Fruit fly (Drosophila melanogaster) whole organism, embryonic: ENCODE results near the gene Zip89B.

Experiments
- Ada2b ChIP-seq: fragments of 200-800 bp; sonication (Bioruptor generic); IDR thresholded peaks from 2 replicates; pipeline ENCODE4 v1.3.6; 2022; ENCODE audit warnings: missing biosample characterization, missing genetic modification characterization
- B-H2 ChIP-seq: fragments of 200-800 bp; sonication (Bioruptor generic); optimal IDR thresholded peaks from 2 replicates; lab custom pipeline; 2018; ENCODE audit warnings: missing biosample characterization, mild to moderate bottlenecking, missing genetic modification characterization
- CG11504 ChIP-seq: fragments of 200-800 bp; sonication (Bioruptor generic); optimal IDR thresholded peaks from 3 replicates; lab custom pipeline; 2019; ENCODE audit warnings: missing biosample characterization, mild to moderate bottlenecking, missing genetic modification characterization, moderate library complexity
- CG12155 ChIP-seq: fragments of 200-800 bp; sonication (Bioruptor generic); optimal IDR thresholded peaks from 3 replicates; lab custom pipeline; 2016; ENCODE audit warnings: missing biosample characterization, missing genetic modification characterization
- CG12391 ChIP-seq: fragments of 200-800 bp; sonication (Bioruptor generic); optimal IDR thresholded peaks from 3 replicates; lab custom pipeline; 2018; ENCODE audit warnings: missing biosample characterization, mild to moderate bottlenecking, missing genetic modification characterization, moderate library complexity
- CG12942 ChIP-seq: fragments of 200-800 bp; sonication (Bioruptor generic); optimal IDR thresholded peaks from 3 replicates; lab custom pipeline; 2016; ENCODE audit warnings: missing biosample characterization, missing genetic modification characterization
- CG13296 ChIP-seq: fragments of 200-800 bp; sonication (Bioruptor generic); optimal IDR thresholded peaks from 3 replicates; lab custom pipeline; 2018; ENCODE audit warnings: missing biosample characterization, mild to moderate bottlenecking, missing genetic modification characterization
- CG16813 ChIP-seq: fragments of 200-800 bp; sonication (Bioruptor generic); IDR thresholded peaks from 3 replicates; pipeline ENCODE4 v1.3.6; 2022; ENCODE audit warnings: missing biosample characterization, missing genetic modification characterization; ENCODE audit not compliant: partially characterized antibody
- CG16815 ChIP-seq: fragments of 200-800 bp; sonication (Bioruptor generic); optimal IDR thresholded peaks from 3 replicates; lab custom pipeline; 2017; ENCODE audit warnings: missing biosample characterization, mild to moderate bottlenecking, missing genetic modification characterization
- CG17361 ChIP-seq: fragments of 200-800 bp; sonication (Bioruptor generic); IDR thresholded peaks from 3 replicates; pipeline ENCODE4 v1.3.6; 2022; ENCODE audit warnings: missing biosample characterization, missing genetic modification characterization
- CG2120 ChIP-seq: fragments of 200-800 bp; sonication (Bioruptor generic); optimal IDR thresholded peaks from 3 replicates; lab custom pipeline; 2016; ENCODE audit warnings: missing biosample characterization, missing genetic modification characterization
- CG2875 ChIP-seq: fragments of 200-800 bp; sonication (Bioruptor generic); optimal IDR thresholded peaks from 2 replicates; lab custom pipeline; 2017; ENCODE audit warnings: missing biosample characterization, mild to moderate bottlenecking, missing genetic modification characterization, missing genetic modification reagents
- CG3407 ChIP-seq: fragments of 200-800 bp; sonication (Bioruptor generic); optimal IDR thresholded peaks from 2 replicates; lab custom pipeline; 2018; ENCODE audit warnings: missing biosample characterization, mild to moderate bottlenecking, missing genetic modification characterization
- CG4404 ChIP-seq: fragments of 200-800 bp; sonication (Bioruptor generic); IDR thresholded peaks from 2 replicates; pipeline ENCODE4 v1.3.6; 2022; ENCODE audit warnings: missing biosample characterization, missing genetic modification characterization
- CG5953 ChIP-seq: fragments of 200-800 bp; sonication (Bioruptor generic); IDR thresholded peaks from 2 replicates; pipeline ENCODE4 v1.3.6; 2022; ENCODE audit warnings: missing biosample characterization, missing genetic modification characterization
- CG6175 ChIP-seq: fragments of 200-800 bp; sonication (Bioruptor generic); IDR thresholded peaks from 3 replicates; pipeline ENCODE4 v1.3.6; 2022; ENCODE audit warnings: missing biosample characterization, missing genetic modification characterization
- CG7556 ChIP-seq: fragments of 200-800 bp; sonication (Bioruptor generic); optimal IDR thresholded peaks from 2 replicates; lab custom pipeline; 2017; ENCODE audit warnings: missing biosample characterization, mild to moderate bottlenecking, missing genetic modification characterization
- CG7928 ChIP-seq: fragments of 200-800 bp; sonication (Bioruptor generic); optimal IDR thresholded peaks from 2 replicates; lab custom pipeline; 2017; ENCODE audit warnings: missing biosample characterization, mild to moderate bottlenecking, missing genetic modification characterization
- CG8290 ChIP-seq, 3 experiments: fragments of 200-800 bp; sonication (Bioruptor generic); optimal IDR thresholded peaks; 2 replicates each; lab custom pipeline; 2016 to 2019; ENCODE audit warnings: missing biosample characterization in 3 of 3, missing genetic modification characterization in 3 of 3, mild to moderate bottlenecking in 2 of 3, moderate library complexity in 1 of 3
- CG8478 ChIP-seq: fragments of >200 bp; optimal IDR thresholded peaks from 2 replicates; lab custom pipeline; 2018
- CG9727 ChIP-seq: fragments of 200-800 bp; sonication (Bioruptor generic); optimal IDR thresholded peaks from 3 replicates; lab custom pipeline; 2017; ENCODE audit warnings: missing biosample characterization, mild to moderate bottlenecking, missing genetic modification characterization
- Chrac-16 ChIP-seq: fragments of 200-800 bp; sonication (Bioruptor generic); optimal IDR thresholded peaks from 3 replicates; lab custom pipeline; 2016; ENCODE audit warnings: missing biosample characterization, missing genetic modification characterization
- Eip74EF ChIP-seq, 2 experiments: fragments of 200-800 bp in 1 of 2; fragments of >200 bp in 1 of 2; sonication (Bioruptor generic) in 1 of 2; optimal IDR thresholded peaks; 2 replicates each; lab custom pipeline; 2017 to 2019; ENCODE audit warnings: missing biosample characterization in 2 of 2, missing genetic modification characterization in 2 of 2, mild to moderate bottlenecking in 1 of 2, moderate library complexity in 1 of 2
- Gsc ChIP-seq: fragments of 200-800 bp; sonication (Bioruptor generic); IDR thresholded peaks from 2 replicates; pipeline ENCODE4 v1.3.6; 2022; ENCODE audit warnings: missing biosample characterization, missing genetic modification characterization
- HHEX ChIP-seq: fragments of 200-800 bp; sonication (Bioruptor generic); optimal IDR thresholded peaks from 3 replicates; lab custom pipeline; 2017; ENCODE audit warnings: missing biosample characterization, mild to moderate bottlenecking, missing genetic modification characterization, missing genetic modification reagents
- Hmx ChIP-seq: fragments of 200-800 bp; sonication (Bioruptor generic); optimal IDR thresholded peaks from 2 replicates; lab custom pipeline; 2016; ENCODE audit warnings: missing biosample characterization, missing genetic modification characterization
- Hr51 ChIP-seq, 2 experiments: fragments of 200-800 bp; sonication (Bioruptor generic); optimal IDR thresholded peaks; 2 replicates in 1 of 2; 3 replicates in 1 of 2; lab custom pipeline; 2016 to 2018; ENCODE audit warnings: missing biosample characterization in 2 of 2, missing genetic modification characterization in 2 of 2, mild to moderate bottlenecking in 1 of 2, moderate library complexity in 1 of 2
- Lpt ChIP-seq: fragments of >200 bp; optimal IDR thresholded peaks from 2 replicates; lab custom pipeline; 2018; ENCODE audit warnings: missing biosample characterization, missing genetic modification characterization
- Rx ChIP-seq: fragments of 200-800 bp; sonication (Bioruptor generic); IDR thresholded peaks from 2 replicates; pipeline ENCODE4 v1.3.6; 2022; ENCODE audit warnings: missing biosample characterization, missing genetic modification characterization
- TFAM ChIP-seq: fragments of 200-800 bp; sonication (Bioruptor generic); optimal IDR thresholded peaks from 2 replicates; lab custom pipeline; 2017; ENCODE audit warnings: missing biosample characterization, missing genetic modification characterization, inconsistent platforms
- Trl ChIP-seq, 3 experiments: fragments of >200 bp in 2 of 3; fragments of 200-800 bp in 1 of 3; sonication (Bioruptor generic) in 1 of 3; optimal IDR thresholded peaks; 2 replicates in 1 of 3; 3 replicates in 2 of 3; lab custom pipeline; 2016 to 2017; ENCODE audit warnings: missing biosample characterization in 1 of 3, missing genetic modification characterization in 1 of 3
- Xrp1 ChIP-seq: fragments of 200-800 bp; sonication (Bioruptor generic); IDR thresholded peaks from 2 replicates; pipeline ENCODE4 v1.3.6; 2022; ENCODE audit warnings: missing biosample characterization, missing genetic modification characterization
- abd-A ChIP-seq: fragments of 200-800 bp; sonication (Bioruptor generic); optimal IDR thresholded peaks from 3 replicates; lab custom pipeline; 2019; ENCODE audit warnings: missing biosample characterization, mild to moderate bottlenecking, missing genetic modification characterization, moderate library complexity
- br ChIP-seq: fragments of >200 bp; optimal IDR thresholded peaks from 2 replicates; lab custom pipeline; 2017
- chn ChIP-seq: fragments of 200-800 bp; sonication (Bioruptor generic); optimal IDR thresholded peaks from 2 replicates; lab custom pipeline; 2016; ENCODE audit warnings: missing biosample characterization, missing genetic modification characterization
- crol ChIP-seq: fragments of 200-800 bp; sonication (Bioruptor generic); IDR thresholded peaks from 2 replicates; pipeline ENCODE4 v1.3.6; 2022; ENCODE audit warnings: missing biosample characterization, missing genetic modification characterization
- gcm ChIP-seq: fragments of 200-800 bp; sonication (Bioruptor generic); optimal IDR thresholded peaks from 2 replicates; lab custom pipeline; 2019; ENCODE audit warnings: missing biosample characterization, mild to moderate bottlenecking, missing genetic modification characterization, moderate library complexity
- her ChIP-seq: fragments of 200-800 bp; sonication (Bioruptor generic); optimal IDR thresholded peaks from 2 replicates; lab custom pipeline; 2016; ENCODE audit warnings: missing biosample characterization, missing genetic modification characterization
- inv ChIP-seq: fragments of 200-800 bp; sonication (Bioruptor generic); IDR thresholded peaks from 2 replicates; pipeline ENCODE4 v1.3.6; 2022; ENCODE audit warnings: missing biosample characterization, missing genetic modification characterization; ENCODE audit not compliant: partially characterized antibody
- knrl ChIP-seq: fragments of 200-800 bp; sonication (Bioruptor generic); IDR thresholded peaks from 3 replicates; pipeline ENCODE4 v1.3.6; 2022; ENCODE audit warnings: missing biosample characterization, missing genetic modification characterization; ENCODE audit not compliant: partially characterized antibody
- lilli ChIP-seq: fragments of 200-800 bp; sonication (Bioruptor generic); optimal IDR thresholded peaks from 3 replicates; lab custom pipeline; 2016; ENCODE audit warnings: missing biosample characterization, missing genetic modification characterization
- mld ChIP-seq: fragments of 200-800 bp; sonication (Bioruptor generic); IDR thresholded peaks from 3 replicates; pipeline ENCODE4 v1.3.6; 2022; ENCODE audit warnings: missing biosample characterization, missing genetic modification characterization; ENCODE audit not compliant: partially characterized antibody
- ranshi ChIP-seq: fragments of 200-800 bp; sonication (Bioruptor generic); IDR thresholded peaks from 2 replicates; pipeline ENCODE4 v1.3.6; 2022; ENCODE audit warnings: missing biosample characterization, missing genetic modification characterization
- sens ChIP-seq: fragments of 200-800 bp; sonication (Bioruptor generic); peaks from one replicate; lab custom pipeline; 2016; ENCODE audit warnings: missing biosample characterization, missing genetic modification characterization
- slbo ChIP-seq: fragments of 200-800 bp; sonication (Bioruptor generic); IDR thresholded peaks from 2 replicates; pipeline ENCODE4 v1.3.6; 2022; ENCODE audit warnings: missing biosample characterization, missing genetic modification characterization
- sug ChIP-seq: fragments of 200-800 bp; optimal IDR thresholded peaks from 2 replicates; lab custom pipeline; 2019; ENCODE audit warnings: missing biosample characterization, mild to moderate bottlenecking, missing genetic modification characterization, moderate library complexity
- tin ChIP-seq: fragments of 200-800 bp; sonication (Bioruptor generic); optimal IDR thresholded peaks from 3 replicates; lab custom pipeline; 2016; ENCODE audit warnings: missing biosample characterization, missing genetic modification characterization
- trh ChIP-seq: fragments of 200-800 bp; sonication (Bioruptor generic); optimal IDR thresholded peaks from 2 replicates; lab custom pipeline; 2016; ENCODE audit warnings: missing biosample characterization, missing genetic modification characterization
- yki ChIP-seq: fragments of >200 bp; optimal IDR thresholded peaks from 3 replicates; lab custom pipeline; 2018

Gene Zip89B

DNA sequence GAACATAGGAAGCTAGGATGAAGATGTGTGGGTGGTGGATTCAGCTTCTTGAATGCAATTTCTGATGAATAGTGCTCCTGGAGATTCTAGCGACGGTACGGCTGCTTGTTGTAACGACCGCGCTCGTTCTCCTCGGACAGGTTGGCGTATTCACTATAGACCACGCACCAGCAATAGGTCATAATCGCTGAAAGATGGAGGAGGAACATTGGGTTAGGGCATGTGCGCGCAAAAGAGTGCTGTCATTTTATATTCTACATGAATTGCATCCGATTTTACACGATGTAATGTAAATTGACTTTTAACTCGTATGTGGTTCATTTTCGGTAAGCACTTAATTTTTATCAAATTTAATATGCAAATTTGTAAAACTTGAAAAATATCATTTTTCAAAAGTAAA is 45.5 kb downstream of the Zip89B start (continued):
- TF ChIP-seq ranshi (GFP tag; lab: Robert Waterston, UW) = peak; percentile 19; the same call in 1 of the 2 replicates
- TF ChIP-seq sens = peak; percentile 43

DNA sequence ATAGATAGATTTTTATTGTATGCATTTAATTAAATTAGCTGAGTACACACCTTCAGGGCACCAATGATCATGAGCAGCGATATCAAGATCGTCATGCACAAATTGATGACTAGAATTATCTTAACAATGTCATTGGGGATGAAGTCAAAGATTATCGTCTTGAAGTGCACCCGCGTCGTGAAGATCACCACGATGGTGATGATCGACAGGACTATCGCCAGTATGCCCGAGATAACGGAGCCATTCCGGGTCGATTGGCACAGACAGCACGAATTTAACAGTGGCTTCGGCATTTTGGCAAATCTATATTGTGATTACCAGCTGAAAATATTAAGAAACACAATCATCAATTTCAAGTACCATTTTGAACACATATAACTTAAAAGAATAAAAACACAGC is 46.5 kb downstream of the Zip89B start:
- TF ChIP-seq Eip74EF (GFP tag; optimal IDR thresholded peaks at IDR 0.05; lab: Kevin White, UChicago) = no peak
- no peak for TF ChIP-seq Ada2b
- no peak for TF ChIP-seq CG7556 (GFP tag; lab: Kevin White, UChicago)
- no peak for TF ChIP-seq CG4404 (GFP tag; lab: Robert Waterston, UW)
- TF ChIP-seq B-H2 = no peak
- TF ChIP-seq br (lab: Kevin White, UChicago) = no peak
- no peak for TF ChIP-seq inv (GFP tag; lab: Robert Waterston, UW)
- no peak for TF ChIP-seq Gsc (GFP tag; lab: Robert Waterston, UW)
- TF ChIP-seq CG7928 (GFP tag; lab: Kevin White, UChicago) = no peak
- no peak for TF ChIP-seq CG16813 (GFP tag; lab: Robert Waterston, UW)
- no peak for TF ChIP-seq yki (lab: Kevin White, UChicago)
- TF ChIP-seq Rx = no peak
- no peak for TF ChIP-seq tin (GFP tag; lab: Kevin White, UChicago)
- no peak for TF ChIP-seq Lpt (GFP tag; lab: Kevin White, UChicago)

DNA sequence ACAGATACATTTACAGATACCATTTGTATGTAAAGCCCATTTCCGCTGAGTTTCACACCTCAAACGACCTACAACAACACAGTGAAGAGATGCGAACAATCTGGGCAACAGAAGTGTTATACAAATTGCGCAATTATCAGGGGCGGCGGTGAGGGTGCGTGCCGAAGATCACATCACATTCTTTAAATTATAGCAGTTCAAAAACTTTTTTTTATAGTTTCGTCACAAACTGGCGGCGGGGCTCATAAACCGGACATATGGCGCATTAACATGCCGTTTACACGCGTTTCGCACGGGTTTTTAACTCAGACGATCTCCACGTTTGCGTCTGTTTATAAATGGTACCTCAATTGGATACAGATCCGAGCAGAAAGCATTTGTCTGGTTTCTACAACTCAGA is 47.6 kb downstream of the Zip89B start:
- peak; percentile 0 for TF ChIP-seq sug
- TF ChIP-seq CG3407 (GFP tag; lab: Kevin White, UChicago) = no peak
- no peak for TF ChIP-seq trh (GFP tag; lab: Kevin White, UChicago)
- TF ChIP-seq abd-A (tag; lab: Kevin White, UChicago) = peak; percentile 55
- TF ChIP-seq CG13296 = no peak
- TF ChIP-seq gcm (GFP tag; lab: Kevin White, UChicago) = no peak
- TF ChIP-seq CG8290 (GFP tag; optimal IDR thresholded peaks at IDR 0.05; lab: Kevin White, UChicago) = no peak
- TF ChIP-seq CG8290 (tag; optimal IDR thresholded peaks at IDR 0.05; lab: Kevin White, UChicago) = peak in 1 of 2 experiments; percentile 12
- TF ChIP-seq CG2875 (GFP tag; lab: Kevin White, UChicago) = no peak
- TF ChIP-seq CG12391 (tag; lab: Kevin White, UChicago) = no peak
- no peak for TF ChIP-seq Hr51 (GFP tag; optimal IDR thresholded peaks at IDR 0.05; lab: Kevin White, UChicago)
- TF ChIP-seq Hmx (GFP tag; lab: Kevin White, UChicago) = no peak
- TF ChIP-seq CG11504 (tag; lab: Kevin White, UChicago) = no peak
- no peak for TF ChIP-seq Trl (optimal IDR thresholded peaks at IDR 0.05; lab: Kevin White, UChicago)
- no peak for TF ChIP-seq Trl (GFP tag; optimal IDR thresholded peaks at IDR 0.05; lab: Kevin White, UChicago)
- no peak for TF ChIP-seq crol (GFP tag; lab: Robert Waterston, UW)
- TF ChIP-seq CG8478 = no peak
- no peak for TF ChIP-seq Chrac-16 (GFP tag; lab: Kevin White, UChicago)
- peak; percentile 7 for TF ChIP-seq HHEX (GFP tag; lab: Kevin White, UChicago)
- no peak for TF ChIP-seq CG12942 (GFP tag; lab: Kevin White, UChicago)
- no peak for TF ChIP-seq CG6175 (GFP tag; lab: Robert Waterston, UW)
- no peak for TF ChIP-seq knrl (GFP tag; lab: Robert Waterston, UW)
- TF ChIP-seq CG16815 (GFP tag; lab: Kevin White, UChicago) = no peak
- no peak for TF ChIP-seq CG12155 (GFP tag; lab: Kevin White, UChicago)
- no peak for TF ChIP-seq chn (GFP tag; lab: Kevin White, UChicago)
- no peak for TF ChIP-seq CG2120 (GFP tag; lab: Kevin White, UChicago)
- TF ChIP-seq lilli (GFP tag; lab: Kevin White, UChicago) = no peak
- 0 out of 2 replicates have a peak, but pooled peaks have one; percentile 24 for TF ChIP-seq slbo (GFP tag; lab: Robert Waterston, UW)
- TF ChIP-seq CG9727 (GFP tag; lab: Kevin White, UChicago) = no peak
- no peak for TF ChIP-seq TFAM (GFP tag; lab: Kevin White, UChicago)
- TF ChIP-seq Xrp1 = no peak
- TF ChIP-seq mld = no peak
- TF ChIP-seq CG17361 (GFP tag; lab: Robert Waterston, UW) = no peak
- TF ChIP-seq CG5953 (GFP tag; lab: Robert Waterston, UW) = no peak
- TF ChIP-seq her (GFP tag; lab: Kevin White, UChicago) = no peak
